Worm (Caenorhabditis elegans) whole organism, young adult: ENCODE measurements around the gene T01G5.8.
A peak's percentile ranks its signal among the peaks of the same experiment; 100 is the strongest.

Source experiments
- B0035.1 ChIP-seq: sonication (generic microtip); optimal IDR thresholded peaks from 2 replicates; lab custom pipeline; 2016; ENCODE audit warnings: missing genetic modification characterization, mild to moderate bottlenecking, missing compliant biosample characterization, missing genotype, missing genetic modification reagents
- B0261.1 ChIP-seq: sonication (generic microtip); optimal IDR thresholded peaks from 2 replicates; lab custom pipeline; 2016; ENCODE audit warnings: mild to moderate bottlenecking, missing genetic modification characterization, moderate library complexity, missing compliant biosample characterization
- F55B11.4 ChIP-seq: sonication (generic microtip); optimal IDR thresholded peaks from 2 replicates; lab custom pipeline; 2016; ENCODE audit warnings: missing compliant biosample characterization, missing genetic modification characterization, borderline replicate concordance; ENCODE audit not compliant: insufficient read depth
- Y53F4B.3 ChIP-seq: fragments of 200-800 bp; sonication (Bioruptor generic); IDR thresholded peaks from 2 replicates; pipeline ENCODE4 v1.3.6; 2022; ENCODE audit warnings: missing genetic modification reagents, missing genetic modification characterization, missing compliant biosample characterization
- Y95B8A.8 ChIP-seq: fragments of 200-800 bp; sonication (Bioruptor generic); IDR thresholded peaks from 2 replicates; pipeline ENCODE4 v1.3.6; 2022; ENCODE audit warnings: missing genetic modification reagents, missing genetic modification characterization, missing compliant biosample characterization
- aptf-2 ChIP-seq: fragments of 200-800 bp; sonication (Bioruptor generic); conservative IDR thresholded peaks from 2 replicates; pipeline ENCODE4 v1.3.6; 2022; ENCODE audit warnings: missing genetic modification reagents, missing genetic modification characterization, missing compliant biosample characterization
- atf-7 ChIP-seq: sonication (generic microtip); optimal IDR thresholded peaks from 2 replicates; lab custom pipeline; 2017; ENCODE audit warnings: mild to moderate bottlenecking, missing genetic modification characterization, missing compliant biosample characterization
- cebp-1 ChIP-seq, 2 experiments: fragments of 200-800 bp in 1 of 2; sonication (Bioruptor generic) in 1 of 2; sonication (generic microtip) in 1 of 2; IDR thresholded peaks in 1 of 2; optimal IDR thresholded peaks in 1 of 2; 2 replicates each; pipeline versions ENCODE4 v1.3.6 to Lab custom; 2017 to 2022; ENCODE audit warnings: missing compliant biosample characterization in 2 of 2, missing genetic modification characterization in 2 of 2, mild to moderate bottlenecking in 1 of 2, missing genetic modification reagents in 1 of 2, moderate library complexity in 1 of 2
- cebp-2 ChIP-seq: fragments of 200-800 bp; sonication (Bioruptor generic); IDR thresholded peaks from 2 replicates; pipeline ENCODE4 v1.3.6; 2022; ENCODE audit warnings: missing genetic modification characterization, missing compliant biosample characterization
- dpff-1 ChIP-seq: sonication (generic microtip); optimal IDR thresholded peaks from 2 replicates; lab custom pipeline; 2017; ENCODE audit warnings: mild to moderate bottlenecking, missing genetic modification characterization, missing compliant biosample characterization
- egl-18 ChIP-seq: fragments of 200-800 bp; sonication (Bioruptor generic); IDR thresholded peaks from 2 replicates; pipeline ENCODE4 v1.3.6; 2022; ENCODE audit warnings: missing genetic modification reagents, missing genetic modification characterization, missing compliant biosample characterization
- fkh-3 ChIP-seq: sonication (generic microtip); optimal IDR thresholded peaks from 2 replicates; lab custom pipeline; 2016; ENCODE audit warnings: mild to moderate bottlenecking, missing genetic modification characterization, missing compliant biosample characterization
- him-1 ChIP-seq: sonication (generic microtip); optimal IDR thresholded peaks from 2 replicates; lab custom pipeline; 2016; ENCODE audit warnings: missing genotype, missing genetic modification reagents, missing genetic modification characterization, missing compliant biosample characterization
- hmg-1.2 ChIP-seq: fragments of 200-800 bp; sonication (Bioruptor generic); IDR thresholded peaks from 2 replicates; pipeline ENCODE4 v1.3.6; 2022; ENCODE audit warnings: missing genetic modification reagents, missing genetic modification characterization, missing compliant biosample characterization
- lin-26 ChIP-seq: fragments of 200-800 bp; sonication (Bioruptor generic); IDR thresholded peaks from 2 replicates; pipeline ENCODE4 v1.3.6; 2022; ENCODE audit warnings: missing genetic modification reagents, missing genetic modification characterization, missing compliant biosample characterization
- nfya-2 ChIP-seq: fragments of 200-800 bp; sonication (Bioruptor generic); IDR thresholded peaks from 2 replicates; pipeline ENCODE4 v1.3.6; 2022; ENCODE audit warnings: missing genetic modification reagents, missing genetic modification characterization, missing compliant biosample characterization
- nfyb-1 ChIP-seq: fragments of 200-800 bp; sonication (Bioruptor generic); IDR thresholded peaks from 2 replicates; pipeline ENCODE4 v1.3.6; 2022; ENCODE audit warnings: missing genetic modification reagents, missing genetic modification characterization, missing compliant biosample characterization
- nhr-179 ChIP-seq: sonication (generic microtip); optimal IDR thresholded peaks from 2 replicates; lab custom pipeline; 2016; ENCODE audit warnings: mild to moderate bottlenecking, missing genetic modification characterization, missing compliant biosample characterization
- rec-8 ChIP-seq, 2 experiments: sonication (generic microtip); optimal IDR thresholded peaks; 2 replicates each; lab custom pipeline; 2016; ENCODE audit warnings: mild to moderate bottlenecking in 2 of 2, missing genetic modification characterization in 2 of 2, missing genetic modification reagents in 2 of 2, missing genotype in 2 of 2, missing biosample characterization in 1 of 2, missing compliant biosample characterization in 1 of 2, moderate library complexity in 1 of 2
- snpc-1.1 ChIP-seq: sonication (generic microtip); optimal IDR thresholded peaks from 2 replicates; lab custom pipeline; 2017; ENCODE audit warnings: missing genetic modification characterization, mild to moderate bottlenecking, missing compliant biosample characterization, antibody characterized with exemption, moderate library complexity, missing genotype, missing genetic modification reagents; ENCODE audit not compliant: insufficient read depth
- snpc-3.4 ChIP-seq: sonication (generic microtip); optimal IDR thresholded peaks from 2 replicates; lab custom pipeline; 2017; ENCODE audit warnings: missing genetic modification characterization, mild to moderate bottlenecking, missing compliant biosample characterization, antibody characterized with exemption, moderate library complexity, missing genotype, missing genetic modification reagents
- tbp1 ChIP-seq: fragments of 200-800 bp; sonication (Bioruptor generic); optimal IDR thresholded peaks from 2 replicates; lab custom pipeline; 2018; ENCODE audit warnings: mild to moderate bottlenecking, missing genetic modification characterization, missing compliant biosample characterization
- unc-130 ChIP-seq: sonication (generic microtip); optimal IDR thresholded peaks from 2 replicates; lab custom pipeline; 2016; ENCODE audit warnings: missing genetic modification reagents, missing genetic modification characterization, missing compliant biosample characterization
- ztf-25 ChIP-seq: fragments of 200-800 bp; sonication (Bioruptor generic); IDR thresholded peaks from 2 replicates; pipeline ENCODE4 v1.3.6; 2022; ENCODE audit warnings: missing genetic modification reagents, missing genetic modification characterization, missing compliant biosample characterization
- ztf-26 ChIP-seq: sonication (generic microtip); optimal IDR thresholded peaks from 2 replicates; lab custom pipeline; 2017; ENCODE audit warnings: missing genetic modification characterization, missing compliant biosample characterization
- ztf-28 ChIP-seq: fragments of 200-800 bp; sonication (Bioruptor generic); IDR thresholded peaks from 2 replicates; pipeline ENCODE4 v1.3.6; 2022; ENCODE audit warnings: missing genetic modification reagents, missing genetic modification characterization, missing compliant biosample characterization
- ztf-3 ChIP-seq: fragments of 200-800 bp; sonication (Bioruptor generic); optimal IDR thresholded peaks from 2 replicates; lab custom pipeline; 2018; ENCODE audit warnings: mild to moderate bottlenecking, missing genetic modification characterization, missing compliant biosample characterization
- ztf-6 ChIP-seq: fragments of 200-800 bp; sonication (Bioruptor generic); IDR thresholded peaks from 2 replicates; pipeline ENCODE4 v1.3.6; 2022; ENCODE audit warnings: missing genetic modification reagents, missing genetic modification characterization, missing compliant biosample characterization

The T01G5.8 gene

DNA sequence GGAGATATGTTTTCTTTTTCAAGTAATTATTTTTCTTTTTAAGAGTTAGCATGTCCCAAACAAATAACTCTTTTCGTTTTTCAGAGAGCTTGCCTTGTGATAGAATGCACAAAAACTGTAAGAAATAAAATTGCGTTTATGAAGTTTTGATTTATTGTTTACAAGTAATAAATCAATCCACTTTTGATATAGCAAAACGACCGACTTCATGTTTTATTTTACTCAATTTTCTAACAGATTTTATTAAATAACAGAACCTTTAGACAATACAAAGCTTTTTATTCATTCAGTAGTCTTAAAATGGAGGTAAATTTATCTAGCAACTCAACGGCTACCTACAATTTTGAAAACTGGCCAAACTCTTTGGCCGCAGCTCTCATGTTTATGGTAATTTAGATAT lies 21.3 kb upstream of the T01G5.8 start, which contains the start of gene srx-78:
Gene srx-78 (plus strand): TSS at position 301 of the 400 bp plus-strand sequence.
- no peak for TF ChIP-seq fkh-3 (tag; lab: Kevin White, UChicago)

DNA sequence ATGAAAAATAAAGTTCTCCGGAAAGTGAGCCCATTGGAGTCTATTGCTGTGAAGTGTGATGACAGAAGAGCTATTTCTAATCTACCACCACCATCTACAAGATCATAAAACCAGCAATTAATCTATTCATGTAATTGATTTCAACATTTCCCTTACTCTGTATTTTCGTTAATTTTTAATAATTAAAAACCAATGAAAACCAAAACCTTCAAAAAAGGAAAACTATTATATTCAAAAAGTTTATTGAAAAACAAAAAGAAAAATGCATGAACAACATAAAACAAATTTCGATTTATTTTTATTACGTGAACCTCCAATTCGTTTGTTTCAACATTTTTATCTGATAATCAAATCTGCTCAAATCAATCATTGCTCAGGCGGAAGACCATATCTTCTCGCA lies 16.6 kb upstream of the T01G5.8 start, which contains the start of gene C01G10.1:
Gene C01G10.1 (plus strand): TSS at position 301 of the 400 bp plus-strand sequence.
- TF ChIP-seq cebp-2, result no peak
- TF ChIP-seq cebp-1 (GFP tag; IDR thresholded peaks at IDR 0.05; lab: Robert Waterston, UW), result no peak
- no peak for TF ChIP-seq cebp-1 (tag; optimal IDR thresholded peaks at IDR 0.05; lab: Kevin White, UChicago)
- no peak for TF ChIP-seq snpc-3.4 (tag; lab: Kevin White, UChicago)
- no peak for TF ChIP-seq egl-18
- TF ChIP-seq nfya-2, result no peak
- TF ChIP-seq dpff-1 (tag; lab: Kevin White, UChicago), result no peak
- no peak for TF ChIP-seq ztf-26 (tag; lab: Kevin White, UChicago)
- no peak for TF ChIP-seq aptf-2 (GFP tag; lab: Robert Waterston, UW)
- no peak for TF ChIP-seq unc-130 (GFP tag; lab: Kevin White, UChicago)
- no peak for TF ChIP-seq rec-8 (tag; optimal IDR thresholded peaks at IDR 0.05; lab: Kevin White, UChicago)
- no peak for TF ChIP-seq Y53F4B.3 (GFP tag; lab: Robert Waterston, UW)
- no peak for TF ChIP-seq nfyb-1 (GFP tag; lab: Robert Waterston, UW)

DNA sequence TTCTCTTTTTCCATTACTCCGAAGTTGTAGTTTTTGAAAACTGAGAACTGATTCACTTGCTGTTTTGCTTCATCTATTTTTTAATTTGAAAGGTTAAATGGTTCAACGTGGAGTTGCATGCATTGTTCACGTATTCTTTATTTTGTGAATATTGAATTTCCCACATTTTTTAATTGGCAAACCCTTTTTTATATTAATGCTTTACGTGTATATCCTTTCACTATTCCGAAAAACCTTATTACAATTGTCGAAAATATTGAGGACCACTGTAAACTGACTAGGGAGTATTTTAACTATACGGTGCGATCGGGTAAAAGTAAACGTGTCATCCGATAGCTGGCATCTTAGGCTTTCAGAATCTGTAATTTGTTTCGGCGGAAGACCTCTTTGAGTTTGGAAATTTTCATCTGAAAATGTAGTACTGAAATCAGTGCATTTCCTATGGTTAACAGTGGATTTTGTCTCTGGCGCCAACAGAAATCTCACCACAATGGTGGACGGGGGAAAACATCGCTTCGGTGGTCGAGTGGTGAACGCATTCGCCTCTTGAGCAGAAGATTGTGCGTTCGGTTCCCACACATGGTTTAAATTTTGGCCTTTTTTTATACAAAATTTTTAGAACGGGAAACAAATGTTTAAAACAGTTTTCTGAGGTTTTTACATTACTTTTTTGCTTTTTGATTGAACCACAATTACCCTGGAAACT lies 10.0 kb upstream of the T01G5.8 start, which contains the start of gene C01G10.14:
Gene C01G10.14 (minus strand): TSS at position 51 of the 706 bp plus-strand sequence.
- TF ChIP-seq B0261.1 (tag; lab: Kevin White, UChicago) (peak; percentile 58), tbp1 (peak; percentile 82), ztf-25 (GFP tag; lab: Robert Waterston, UW) (peak; percentile 50; the same call in 1 of the 2 replicates), hmg-1.2 (GFP tag; lab: Robert Waterston, UW) (peak; percentile 73; the same call in 1 of the 2 replicates), nfyb-1 (GFP tag; lab: Robert Waterston, UW) (peak; percentile 36; the same call in 1 of the 2 replicates), lin-26 (GFP tag; lab: Robert Waterston, UW) (peak; percentile 55; the same call in 1 of the 2 replicates)

DNA sequence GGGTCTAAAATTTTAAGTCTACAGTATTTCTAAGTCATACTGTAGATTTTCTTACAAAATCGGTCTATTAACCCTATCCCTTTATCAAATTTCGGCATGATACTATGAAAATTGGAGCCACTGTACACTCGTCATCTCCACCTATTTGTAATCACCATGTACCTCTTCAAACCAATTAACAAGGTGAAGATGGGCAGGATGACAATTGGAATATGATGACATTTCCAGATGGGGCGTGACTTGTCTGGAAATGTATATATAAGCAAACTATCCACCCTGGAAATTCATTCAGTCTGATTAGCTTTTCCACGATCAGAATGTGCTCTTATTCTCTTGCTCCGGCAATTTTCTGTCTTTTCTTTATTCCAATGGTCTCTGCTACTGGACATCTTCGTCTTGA lies 6.8 kb upstream of the T01G5.8 start, which contains the start of gene Y75B12A.2:
Gene Y75B12A.2 (plus strand): TSS at position 301 of the 400 bp plus-strand sequence.
- TF ChIP-seq atf-7 (tag; lab: Kevin White, UChicago) (no peak), him-1 (tag; lab: Kevin White, UChicago) (no peak), nhr-179 (tag; lab: Kevin White, UChicago) (no peak), hmg-1.2 (GFP tag; lab: Robert Waterston, UW) (no peak), ztf-3 (GFP tag; lab: Kevin White, UChicago) (no peak), tbp1 (no peak), B0035.1 (tag; lab: Kevin White, UChicago) (no peak), fkh-3 (tag; lab: Kevin White, UChicago) (no peak), snpc-1.1 (tag; lab: Kevin White, UChicago) (no peak), ztf-28 (GFP tag; lab: Robert Waterston, UW) (no peak), ztf-6 (GFP tag; lab: Robert Waterston, UW) (no peak), F55B11.4 (no peak)

DNA sequence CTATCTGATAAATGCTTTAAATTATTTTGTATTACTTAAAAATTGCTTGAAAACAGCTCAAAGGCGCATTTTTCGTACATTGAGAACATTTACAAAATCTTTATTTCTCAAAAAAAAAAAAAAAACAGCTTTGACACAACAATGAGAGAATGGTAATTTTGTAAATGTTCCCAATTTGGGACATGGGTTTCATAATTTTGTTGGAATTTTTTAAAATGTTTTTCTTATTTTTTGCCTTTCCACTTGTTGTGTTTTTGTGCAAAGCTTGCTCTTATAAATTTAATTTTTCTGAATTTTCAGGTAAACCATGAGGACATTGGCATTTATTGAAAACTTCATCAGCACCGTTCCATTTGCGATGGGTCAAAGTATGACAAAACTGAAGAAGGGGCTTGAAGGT lies 4.4 kb upstream of the T01G5.8 start, which contains the start of gene T01G5.7:
Gene T01G5.7 (plus strand): TSS at position 301 of the 400 bp plus-strand sequence.
- no peak for TF ChIP-seq Y95B8A.8 (GFP tag; lab: Robert Waterston, UW)
- TF ChIP-seq, all 124 proteins: peak for 0
